Fruit fly (Drosophila melanogaster) whole organism, embryonic: ENCODE measurements around the gene wapl.
A peak's percentile ranks its signal among the peaks of the same experiment; 100 is the strongest.

Experiments
- Aef1 ChIP-seq: fragments of 200-800 bp; sonication (Bioruptor generic); IDR thresholded peaks from 3 replicates; pipeline ENCODE4 v1.3.6; 2022; ENCODE audit warnings: missing biosample characterization, missing genetic modification characterization
- Atf-2 ChIP-seq: fragments of 200-800 bp; sonication (Bioruptor generic); optimal IDR thresholded peaks from 2 replicates; lab custom pipeline; 2016; ENCODE audit warnings: missing biosample characterization, missing genetic modification characterization
- B-H1 ChIP-seq: fragments of 200-800 bp; sonication (Bioruptor generic); IDR thresholded peaks from 3 replicates; pipeline ENCODE4 v1.3.6; 2022; ENCODE audit warnings: missing biosample characterization, missing genetic modification characterization
- Blimp-1 ChIP-seq: fragments of 200-800 bp; sonication (Bioruptor generic); optimal IDR thresholded peaks from 3 replicates; lab custom pipeline; 2018; ENCODE audit warnings: missing biosample characterization, missing genetic modification characterization, mild to moderate bottlenecking, moderate library complexity, missing genetic modification reagents
- CG10147 ChIP-seq: fragments of 200-800 bp; sonication (Bioruptor generic); optimal IDR thresholded peaks from 2 replicates; lab custom pipeline; 2019; ENCODE audit warnings: missing biosample characterization, mild to moderate bottlenecking, missing genetic modification characterization, moderate library complexity
- CG1024 ChIP-seq: fragments of 200-800 bp; sonication (Bioruptor generic); IDR thresholded peaks from 2 replicates; pipeline ENCODE4 v1.3.6; 2022; ENCODE audit warnings: missing biosample characterization, missing genetic modification characterization
- CG11456 ChIP-seq: fragments of 200-800 bp; sonication (Bioruptor generic); IDR thresholded peaks from 3 replicates; pipeline ENCODE4 v1.3.6; 2022; ENCODE audit warnings: missing biosample characterization, missing genetic modification characterization
- CG11560 ChIP-seq: fragments of 200-800 bp; sonication (Bioruptor generic); IDR thresholded peaks from 3 replicates; pipeline ENCODE4 v1.3.6; 2022; ENCODE audit warnings: missing biosample characterization, missing genetic modification characterization
- CG13775 ChIP-seq: fragments of 200-800 bp; sonication (Bioruptor generic); optimal IDR thresholded peaks from 3 replicates; lab custom pipeline; 2017; ENCODE audit warnings: missing biosample characterization, mild to moderate bottlenecking, missing genetic modification characterization
- CG15073 ChIP-seq: fragments of 200-800 bp; sonication (Bioruptor generic); optimal IDR thresholded peaks from 2 replicates; lab custom pipeline; 2016; ENCODE audit warnings: missing biosample characterization, missing genetic modification characterization
- CG15269 ChIP-seq: fragments of 200-800 bp; sonication (Bioruptor generic); optimal IDR thresholded peaks from 2 replicates; lab custom pipeline; 2018; ENCODE audit warnings: missing biosample characterization, mild to moderate bottlenecking, missing genetic modification characterization, moderate library complexity
- CG1603 ChIP-seq: fragments of 200-800 bp; sonication (Bioruptor generic); optimal IDR thresholded peaks from 2 replicates; lab custom pipeline; 2019; ENCODE audit warnings: missing biosample characterization, mild to moderate bottlenecking, missing genetic modification characterization, moderate library complexity
- CG16863 ChIP-seq: fragments of 200-800 bp; sonication (Bioruptor generic); optimal IDR thresholded peaks from 3 replicates; lab custom pipeline; 2016; ENCODE audit warnings: missing biosample characterization, missing genetic modification characterization
- CG18599 ChIP-seq: fragments of 200-800 bp; sonication (Bioruptor generic); optimal IDR thresholded peaks from 3 replicates; lab custom pipeline; 2017; ENCODE audit warnings: missing biosample characterization, missing genetic modification characterization, mild to moderate bottlenecking, moderate library complexity, missing genetic modification reagents
- CG18764 ChIP-seq: fragments of 200-800 bp; sonication (Bioruptor generic); optimal IDR thresholded peaks from 3 replicates; lab custom pipeline; 2016; ENCODE audit warnings: missing biosample characterization, missing genetic modification characterization
- CG2678 ChIP-seq: fragments of 200-800 bp; sonication (Bioruptor generic); optimal IDR thresholded peaks from 3 replicates; lab custom pipeline; 2019; ENCODE audit warnings: missing biosample characterization, mild to moderate bottlenecking, missing genetic modification characterization, moderate library complexity
- CG31224 ChIP-seq: fragments of 200-800 bp; sonication (Bioruptor generic); IDR thresholded peaks from 2 replicates; pipeline ENCODE4 v1.3.6; 2022; ENCODE audit warnings: missing biosample characterization, missing genetic modification characterization
- CG3726 ChIP-seq: fragments of 200-800 bp; sonication (Bioruptor generic); IDR thresholded peaks from 3 replicates; pipeline ENCODE4, ENCODE4 v1.3.6; 2022; ENCODE audit warnings: missing biosample characterization, missing genetic modification characterization
- CG43689 ChIP-seq: fragments of 200-800 bp; sonication (Bioruptor generic); IDR thresholded peaks from 2 replicates; pipeline ENCODE4 v1.3.6; 2022; ENCODE audit warnings: missing biosample characterization, missing genetic modification characterization
- CG7745 ChIP-seq: fragments of 200-800 bp; sonication (Bioruptor generic); optimal IDR thresholded peaks from 2 replicates; lab custom pipeline; 2018; ENCODE audit warnings: missing biosample characterization, mild to moderate bottlenecking, missing genetic modification characterization, moderate library complexity
- CG8089 ChIP-seq: fragments of 200-800 bp; sonication (Bioruptor generic); optimal IDR thresholded peaks from 3 replicates; lab custom pipeline; 2016; ENCODE audit warnings: missing biosample characterization, missing genetic modification characterization
- CG8765 ChIP-seq: fragments of 200-800 bp; sonication (Bioruptor generic); IDR thresholded peaks from 2 replicates; pipeline ENCODE4 v1.3.6; 2022; ENCODE audit warnings: missing biosample characterization, missing genetic modification characterization
- CG8944 ChIP-seq: fragments of 200-800 bp; sonication (Bioruptor generic); optimal IDR thresholded peaks from 3 replicates; lab custom pipeline; 2016; ENCODE audit warnings: missing biosample characterization, missing genetic modification characterization
- Doc3 ChIP-seq: fragments of 200-800 bp; sonication (Bioruptor generic); IDR thresholded peaks from 3 replicates; pipeline ENCODE4 v1.3.6; 2022; ENCODE audit warnings: missing biosample characterization, missing genetic modification characterization; ENCODE audit not compliant: partially characterized antibody
- Drgx ChIP-seq: fragments of 200-800 bp; sonication (Bioruptor generic); IDR thresholded peaks from 2 replicates; pipeline ENCODE4 v1.3.6; 2022; ENCODE audit warnings: missing biosample characterization, missing genetic modification characterization
- Hand ChIP-seq: fragments of 200-800 bp; sonication (Bioruptor generic); optimal IDR thresholded peaks from 2 replicates; lab custom pipeline; 2017; ENCODE audit warnings: mild to moderate bottlenecking, missing biosample characterization, missing genetic modification reagents, missing genetic modification characterization
- Hmx ChIP-seq: fragments of 200-800 bp; sonication (Bioruptor generic); optimal IDR thresholded peaks from 2 replicates; lab custom pipeline; 2016; ENCODE audit warnings: missing biosample characterization, missing genetic modification characterization
- Hr3 ChIP-seq: fragments of 200-800 bp; sonication (Bioruptor generic); optimal IDR thresholded peaks from 3 replicates; lab custom pipeline; 2016; ENCODE audit warnings: missing biosample characterization, missing genetic modification characterization
- Hr39 ChIP-seq: fragments of >200 bp; optimal IDR thresholded peaks from 2 replicates; lab custom pipeline; 2017
- Opbp ChIP-seq: fragments of 200-800 bp; sonication (Bioruptor generic); IDR thresholded peaks from 3 replicates; pipeline ENCODE4 v1.3.6; 2022; ENCODE audit warnings: missing biosample characterization, missing genetic modification characterization; ENCODE audit not compliant: partially characterized antibody
- Rx ChIP-seq: fragments of 200-800 bp; sonication (Bioruptor generic); IDR thresholded peaks from 2 replicates; pipeline ENCODE4 v1.3.6; 2022; ENCODE audit warnings: missing biosample characterization, missing genetic modification characterization
- Sox102F ChIP-seq: fragments of 200-800 bp; sonication (Bioruptor generic); optimal IDR thresholded peaks from 2 replicates; lab custom pipeline; 2018; ENCODE audit warnings: missing biosample characterization, mild to moderate bottlenecking, missing genetic modification characterization, moderate library complexity
- Sry-β ChIP-seq: fragments of 200-800 bp; sonication (Bioruptor generic); optimal IDR thresholded peaks from 2 replicates; lab custom pipeline; 2018; ENCODE audit warnings: missing biosample characterization, mild to moderate bottlenecking, missing genetic modification characterization, moderate library complexity
- TFAM ChIP-seq: fragments of 200-800 bp; sonication (Bioruptor generic); optimal IDR thresholded peaks from 2 replicates; lab custom pipeline; 2017; ENCODE audit warnings: missing biosample characterization, missing genetic modification characterization, inconsistent platforms
- Tbp ChIP-seq: fragments of >200 bp; optimal IDR thresholded peaks from 2 replicates; lab custom pipeline; 2018; ENCODE audit warnings: missing biosample characterization, missing genetic modification characterization
- ase ChIP-seq: fragments of 200-800 bp; sonication (Bioruptor generic); IDR thresholded peaks from 3 replicates; pipeline ENCODE4 v1.3.6; 2022; ENCODE audit warnings: missing biosample characterization, missing genetic modification characterization
- corto ChIP-seq: fragments of 200-800 bp; sonication (Bioruptor generic); optimal IDR thresholded peaks from 2 replicates; lab custom pipeline; 2016; ENCODE audit warnings: missing biosample characterization, mild to moderate bottlenecking, missing genetic modification characterization, moderate library complexity
- crol ChIP-seq: fragments of 200-800 bp; sonication (Bioruptor generic); IDR thresholded peaks from 2 replicates; pipeline ENCODE4 v1.3.6; 2022; ENCODE audit warnings: missing biosample characterization, missing genetic modification characterization
- dan ChIP-seq: fragments of 200-800 bp; sonication (Bioruptor generic); IDR thresholded peaks from 2 replicates; pipeline ENCODE4 v1.3.6; 2022; ENCODE audit warnings: missing biosample characterization, missing genetic modification characterization
- fd102C ChIP-seq: fragments of 200-800 bp; sonication (Bioruptor generic); optimal IDR thresholded peaks from 2 replicates; lab custom pipeline; 2018; ENCODE audit warnings: missing biosample characterization, mild to moderate bottlenecking, missing genetic modification characterization, moderate library complexity
- ind ChIP-seq: fragments of 200-800 bp; sonication (Bioruptor generic); optimal IDR thresholded peaks from 3 replicates; lab custom pipeline; 2016; ENCODE audit warnings: missing biosample characterization, missing genetic modification characterization
- jigr1 ChIP-seq: fragments of 200-800 bp; sonication (Bioruptor generic); IDR thresholded peaks from 3 replicates; pipeline ENCODE4 v1.3.6; 2022; ENCODE audit warnings: missing biosample characterization, missing genetic modification characterization
- ranshi ChIP-seq: fragments of 200-800 bp; sonication (Bioruptor generic); IDR thresholded peaks from 2 replicates; pipeline ENCODE4 v1.3.6; 2022; ENCODE audit warnings: missing biosample characterization, missing genetic modification characterization
- run ChIP-seq: fragments of 200-800 bp; sonication (Bioruptor generic); optimal IDR thresholded peaks from 3 replicates; lab custom pipeline; 2018; ENCODE audit warnings: missing biosample characterization, mild to moderate bottlenecking, missing genetic modification characterization
- sc ChIP-seq, 3 experiments: fragments of >200 bp in 2 of 3; fragments of 200-800 bp in 1 of 3; sonication (Bioruptor generic) in 1 of 3; optimal IDR thresholded peaks; 2 replicates in 2 of 3; 3 replicates in 1 of 3; lab custom pipeline; 2017; ENCODE audit warnings: mild to moderate bottlenecking in 1 of 3, missing biosample characterization in 1 of 3, missing genetic modification characterization in 1 of 3, missing genetic modification reagents in 1 of 3
- slbo ChIP-seq: fragments of 200-800 bp; sonication (Bioruptor generic); IDR thresholded peaks from 2 replicates; pipeline ENCODE4 v1.3.6; 2022; ENCODE audit warnings: missing biosample characterization, missing genetic modification characterization
- stc ChIP-seq: fragments of 200-800 bp; sonication (Bioruptor generic); IDR thresholded peaks from 2 replicates; pipeline ENCODE4 v1.3.6; 2022; ENCODE audit warnings: missing biosample characterization, missing genetic modification characterization
- stwl ChIP-seq: fragments of 200-800 bp; sonication (Bioruptor generic); optimal IDR thresholded peaks from 3 replicates; lab custom pipeline; 2018; ENCODE audit warnings: missing biosample characterization, mild to moderate bottlenecking, missing genetic modification characterization, moderate library complexity
- sug ChIP-seq: fragments of 200-800 bp; optimal IDR thresholded peaks from 2 replicates; lab custom pipeline; 2019; ENCODE audit warnings: missing biosample characterization, mild to moderate bottlenecking, missing genetic modification characterization, moderate library complexity
- tio ChIP-seq: fragments of 200-800 bp; sonication (Bioruptor generic); optimal IDR thresholded peaks from 2 replicates; lab custom pipeline; 2017; ENCODE audit warnings: missing biosample characterization, missing genetic modification characterization, inconsistent platforms
- toy ChIP-seq: fragments of 200-800 bp; sonication (Bioruptor generic); IDR thresholded peaks from 2 replicates; pipeline ENCODE4 v1.3.6; 2022; ENCODE audit warnings: missing biosample characterization, missing genetic modification characterization
- yki ChIP-seq: fragments of >200 bp; optimal IDR thresholded peaks from 3 replicates; lab custom pipeline; 2018

Gene wapl

dm6 chrX:2149478-2149877 is 9.3 kb downstream of the wapl start, which contains the start of gene bcn92 (continued):
- TF ChIP-seq ase (GFP tag; lab: Robert Waterston, UW) (no peak), CG18764 (GFP tag; lab: Kevin White, UChicago) (no peak), sc (optimal IDR thresholded peaks at IDR 0.05; lab: Kevin White, UChicago) (no peak), sc (GFP tag; optimal IDR thresholded peaks at IDR 0.05; lab: Kevin White, UChicago) (no peak), dan (GFP tag; lab: Robert Waterston, UW) (no peak), CG16863 (GFP tag; lab: Kevin White, UChicago) (no peak), CG31224 (GFP tag; lab: Robert Waterston, UW) (no peak), Hand (GFP tag; lab: Kevin White, UChicago) (no peak), CG1024 (GFP tag; lab: Robert Waterston, UW) (0 out of 2 replicates have a peak, but pooled peaks have one; percentile 11), stc (0 out of 2 replicates have a peak, but pooled peaks have one; percentile 9), run (tag; lab: Kevin White, UChicago) (no peak), CG3726 (GFP tag; lab: Robert Waterston, UW) (no peak), CG8944 (GFP tag; lab: Kevin White, UChicago) (no peak), tio (GFP tag; lab: Kevin White, UChicago) (no peak), slbo (GFP tag; lab: Robert Waterston, UW) (peak; percentile 76), CG7745 (tag; lab: Kevin White, UChicago) (no peak), sug (tag; lab: Kevin White, UChicago) (peak; percentile 48), Sox102F (GFP tag; lab: Kevin White, UChicago) (peak; percentile 26), jigr1 (GFP tag; lab: Robert Waterston, UW) (no peak), Drgx (GFP tag; lab: Robert Waterston, UW) (0 out of 2 replicates have a peak, but pooled peaks have one; percentile 8), CG13775 (GFP tag; lab: Kevin White, UChicago) (peak; percentile 38), CG1603 (tag; lab: Kevin White, UChicago) (peak; percentile 65), Opbp (GFP tag; lab: Robert Waterston, UW) (peak; percentile 94), CG15269 (peak; percentile 43), CG11456 (GFP tag; lab: Robert Waterston, UW) (0 out of 3 replicates have a peak, but pooled peaks have one; percentile 46), crol (GFP tag; lab: Robert Waterston, UW) (no peak), Tbp (GFP tag; lab: Kevin White, UChicago) (no peak), Sry-β (GFP tag; lab: Kevin White, UChicago) (peak; percentile 49), Hmx (GFP tag; lab: Kevin White, UChicago) (no peak), TFAM (no peak), CG43689 (GFP tag; lab: Robert Waterston, UW) (no peak), Blimp-1 (GFP tag; lab: Kevin White, UChicago) (peak; percentile 20), Rx (GFP tag; lab: Robert Waterston, UW) (no peak), ranshi (GFP tag; lab: Robert Waterston, UW) (no peak), Doc3 (GFP tag; lab: Robert Waterston, UW) (peak; percentile 94), CG15073 (no peak), fd102C (GFP tag; lab: Kevin White, UChicago) (no peak), CG18599 (GFP tag; lab: Kevin White, UChicago) (peak; percentile 18), CG10147 (GFP tag; lab: Kevin White, UChicago) (peak; percentile 29), yki (lab: Kevin White, UChicago) (no peak), Atf-2 (GFP tag; lab: Kevin White, UChicago) (peak; percentile 2), stwl (tag; lab: Kevin White, UChicago) (peak; percentile 34), CG8089 (no peak), corto (GFP tag; lab: Kevin White, UChicago) (no peak), CG8765 (GFP tag; lab: Robert Waterston, UW) (no peak), CG11560 (no peak), CG2678 (peak; percentile 42), Aef1 (no peak), Hr3 (no peak), ind (GFP tag; lab: Kevin White, UChicago) (peak; percentile 46), toy (GFP tag; lab: Robert Waterston, UW) (no peak), Hr39 (lab: Kevin White, UChicago) (no peak), B-H1 (no peak)
